Worm (Caenorhabditis elegans) whole organism, late embryonic: Measurements from ENCODE around the gene W09G12.8.

Source experiments
- C08G9.2 ChIP-seq: sonication (generic microtip); optimal IDR thresholded peaks from 2 replicates; lab custom pipeline; 2016; ENCODE audit warnings: mild to moderate bottlenecking, missing genetic modification characterization, moderate library complexity, missing compliant biosample characterization
- C38D4.7 ChIP-seq: fragments of 200-800 bp; sonication (Bioruptor generic); optimal IDR thresholded peaks from 2 replicates; lab custom pipeline; 2018; ENCODE audit warnings: mild to moderate bottlenecking, missing genetic modification characterization, moderate library complexity, missing compliant biosample characterization
- F13H6.1 ChIP-seq: sonication (generic microtip); optimal IDR thresholded peaks from 2 replicates; lab custom pipeline; 2016; ENCODE audit warnings: missing genetic modification characterization, missing compliant biosample characterization
- T23F11.4 ChIP-seq: fragments of 200-800 bp; sonication (Bioruptor generic); optimal IDR thresholded peaks from 2 replicates; lab custom pipeline; 2018; ENCODE audit warnings: mild to moderate bottlenecking, missing genetic modification characterization, missing compliant biosample characterization
- Y22D7AL.16 ChIP-seq: sonication (generic microtip); optimal IDR thresholded peaks from 2 replicates; lab custom pipeline; 2016; ENCODE audit warnings: missing genetic modification characterization, missing compliant biosample characterization
- ahr-1 ChIP-seq: sonication (generic microtip); optimal IDR thresholded peaks from 2 replicates; lab custom pipeline; 2016; ENCODE audit warnings: missing genetic modification characterization, missing compliant biosample characterization
- ama-1 ChIP-seq: fragments of 150-350 bp; optimal IDR thresholded peaks from 2 replicates; lab custom pipeline; 2014
- ceh-14 ChIP-seq: sonication (generic microtip); optimal IDR thresholded peaks from 2 replicates; lab custom pipeline; 2016; ENCODE audit warnings: missing genotype, missing genetic modification characterization, missing compliant biosample characterization
- ceh-19 ChIP-seq: fragments of 200-800 bp; sonication (Bioruptor generic); optimal IDR thresholded peaks from 2 replicates; lab custom pipeline; 2018; ENCODE audit warnings: mild to moderate bottlenecking, missing genetic modification characterization, missing compliant biosample characterization
- ceh-2 ChIP-seq: sonication (generic microtip); optimal IDR thresholded peaks from 2 replicates; lab custom pipeline; 2016; ENCODE audit warnings: missing genotype, missing genetic modification characterization, missing compliant biosample characterization
- ceh-31 ChIP-seq: sonication (generic microtip); optimal IDR thresholded peaks from 2 replicates; lab custom pipeline; 2016; ENCODE audit warnings: missing genetic modification characterization, missing compliant biosample characterization
- ceh-45 ChIP-seq: fragments of 200-800 bp; sonication (Bioruptor generic); IDR thresholded peaks from 2 replicates; pipeline ENCODE4 v1.3.6; 2022; ENCODE audit warnings: missing genetic modification reagents, missing genetic modification characterization, missing compliant biosample characterization
- ceh-48 ChIP-seq: sonication (generic microtip); optimal IDR thresholded peaks from 2 replicates; lab custom pipeline; 2016; ENCODE audit warnings: missing genetic modification characterization, inconsistent platforms, missing compliant biosample characterization
- dve-1 ChIP-seq: sonication (generic microtip); optimal IDR thresholded peaks from 2 replicates; lab custom pipeline; 2017; ENCODE audit warnings: antibody characterized with exemption, mild to moderate bottlenecking, missing genetic modification characterization, missing compliant biosample characterization
- elt-2 ChIP-seq: sonication (generic microtip); optimal IDR thresholded peaks from 2 replicates; lab custom pipeline; 2016; ENCODE audit warnings: missing genetic modification reagents, missing genetic modification characterization, missing compliant biosample characterization
- elt-4 ChIP-seq: sonication (generic microtip); optimal IDR thresholded peaks from 2 replicates; lab custom pipeline; 2016; ENCODE audit warnings: missing genetic modification characterization, missing compliant biosample characterization
- eyg-1 ChIP-seq: sonication (generic microtip); optimal IDR thresholded peaks from 2 replicates; lab custom pipeline; 2016; ENCODE audit warnings: missing genotype, missing genetic modification characterization, missing compliant biosample characterization
- fax-1 ChIP-seq: sonication (generic microtip); optimal IDR thresholded peaks from 2 replicates; lab custom pipeline; 2016; ENCODE audit warnings: missing genotype, missing genetic modification characterization, missing compliant biosample characterization
- hlh-13 ChIP-seq: fragments of 200-800 bp; sonication (Bioruptor generic); optimal IDR thresholded peaks from 2 replicates; lab custom pipeline; 2018; ENCODE audit warnings: mild to moderate bottlenecking, missing genetic modification characterization, missing compliant biosample characterization
- hlh-15 ChIP-seq: sonication (generic microtip); optimal IDR thresholded peaks from 2 replicates; lab custom pipeline; 2016; ENCODE audit warnings: missing genetic modification characterization, missing compliant biosample characterization
- hlh-6 ChIP-seq: sonication (generic microtip); optimal IDR thresholded peaks from 2 replicates; lab custom pipeline; 2016; ENCODE audit warnings: missing genotype, missing genetic modification characterization, missing compliant biosample characterization
- hlh-8 ChIP-seq: sonication (generic microtip); optimal IDR thresholded peaks from 2 replicates; lab custom pipeline; 2016; ENCODE audit warnings: missing genotype, missing genetic modification characterization, missing compliant biosample characterization
- lim-6 ChIP-seq: sonication (generic microtip); optimal IDR thresholded peaks from 2 replicates; lab custom pipeline; 2016; ENCODE audit warnings: missing genetic modification characterization, missing compliant biosample characterization
- madf-2 ChIP-seq: sonication (generic microtip); optimal IDR thresholded peaks from 2 replicates; lab custom pipeline; 2017; ENCODE audit warnings: missing genetic modification characterization, missing compliant biosample characterization
- nhr-11 ChIP-seq: fragments of 150-350 bp; optimal IDR thresholded peaks from 2 replicates; lab custom pipeline; 2014; ENCODE audit warnings: missing biosample characterization, missing genetic modification characterization
- nhr-232 ChIP-seq: sonication (generic microtip); optimal IDR thresholded peaks from 2 replicates; lab custom pipeline; 2016; ENCODE audit warnings: missing genetic modification characterization, missing compliant biosample characterization
- npax-4 ChIP-seq: sonication (generic microtip); optimal IDR thresholded peaks from 2 replicates; lab custom pipeline; 2016; ENCODE audit warnings: missing genetic modification characterization, missing compliant biosample characterization
- odd-2 ChIP-seq: sonication (generic microtip); optimal IDR thresholded peaks from 2 replicates; lab custom pipeline; 2017; ENCODE audit warnings: antibody characterized with exemption, mild to moderate bottlenecking, missing genetic modification characterization, missing compliant biosample characterization
- pax-1 ChIP-seq: fragments of 150-350 bp; optimal IDR thresholded peaks from 2 replicates; lab custom pipeline; 2014; ENCODE audit warnings: missing biosample characterization, missing genetic modification characterization
- pha-4 ChIP-seq: fragments of 150-350 bp; optimal IDR thresholded peaks from 2 replicates; lab custom pipeline; 2018; ENCODE audit warnings: missing biosample characterization, missing genetic modification reagents, missing genetic modification characterization
- pros-1 ChIP-seq: fragments of 150-350 bp; optimal IDR thresholded peaks from 2 replicates; lab custom pipeline; 2014; ENCODE audit warnings: missing biosample characterization, missing genetic modification reagents, missing genetic modification characterization
- rnt-1 ChIP-seq: sonication (generic microtip); optimal IDR thresholded peaks from 2 replicates; lab custom pipeline; 2016; ENCODE audit warnings: missing genetic modification characterization, missing compliant biosample characterization
- sdc-2 ChIP-seq: sonication (generic microtip); optimal IDR thresholded peaks from 2 replicates; lab custom pipeline; 2016; ENCODE audit warnings: missing genotype, missing genetic modification characterization, missing compliant biosample characterization
- syd-9 ChIP-seq: sonication (generic microtip); optimal IDR thresholded peaks from 2 replicates; lab custom pipeline; 2016; ENCODE audit warnings: mild to moderate bottlenecking, missing genetic modification characterization, moderate library complexity, missing compliant biosample characterization
- tbx-2 ChIP-seq: sonication (generic microtip); optimal IDR thresholded peaks from 2 replicates; lab custom pipeline; 2016; ENCODE audit warnings: missing genetic modification characterization, missing compliant biosample characterization
- ttx-3 ChIP-seq: sonication (generic microtip); optimal IDR thresholded peaks from 2 replicates; lab custom pipeline; 2016; ENCODE audit warnings: missing genetic modification reagents, missing genetic modification characterization, missing compliant biosample characterization
- unc-86 ChIP-seq: sonication (generic microtip); optimal IDR thresholded peaks from 2 replicates; lab custom pipeline; 2016; ENCODE audit warnings: missing genetic modification characterization, missing compliant biosample characterization
- zip-5 ChIP-seq: sonication (generic microtip); optimal IDR thresholded peaks from 2 replicates; lab custom pipeline; 2016; ENCODE audit warnings: missing genetic modification characterization, missing compliant biosample characterization
- ztf-16 ChIP-seq: sonication (generic microtip); optimal IDR thresholded peaks from 2 replicates; lab custom pipeline; 2017; ENCODE audit warnings: missing genetic modification characterization, missing compliant biosample characterization

The W09G12.8 gene

ce11 chrIV:1199501-1199900, 26.5 kb upstream of the W09G12.8 start:
- no peak for TF ChIP-seq pros-1 (tag; lab: Kevin White, UChicago)
- no peak for TF ChIP-seq sdc-2 (tag; lab: Kevin White, UChicago)
- TF ChIP-seq ceh-2 (tag; lab: Kevin White, UChicago) = no peak
- no peak for TF ChIP-seq npax-4 (tag; lab: Kevin White, UChicago)
- TF ChIP-seq pha-4 (tag; lab: Kevin White, UChicago) = no peak
- no peak for TF ChIP-seq syd-9 (tag; lab: Kevin White, UChicago)
- TF ChIP-seq ttx-3 (tag; lab: Kevin White, UChicago) = no peak
- no peak for TF ChIP-seq ahr-1 (tag; lab: Kevin White, UChicago)
- no peak for TF ChIP-seq C08G9.2 (tag; lab: Kevin White, UChicago)
- no peak for TF ChIP-seq ceh-19 (GFP tag; lab: Kevin White, UChicago)
- no peak for TF ChIP-seq hlh-8 (tag; lab: Kevin White, UChicago)
- TF ChIP-seq tbx-2 (tag; lab: Kevin White, UChicago) = no peak
- no peak for TF ChIP-seq lim-6 (tag; lab: Kevin White, UChicago)
- no peak for TF ChIP-seq madf-2
- TF ChIP-seq ceh-14 = no peak
- no peak for TF ChIP-seq nhr-232
- no peak for TF ChIP-seq hlh-15 (tag; lab: Kevin White, UChicago)
- TF ChIP-seq rnt-1 (tag; lab: Kevin White, UChicago) = no peak
- no peak for TF ChIP-seq fax-1

ce11 chrIV:1204870-1205269, 21.1 kb upstream of the W09G12.8 start, which contains the start of gene dsl-2:
Gene dsl-2 (minus strand): TSS chrIV:1204970.
- TF ChIP-seq lim-6 (tag; lab: Kevin White, UChicago) (no peak), T23F11.4 (GFP tag; lab: Kevin White, UChicago) (no peak), ceh-19 (GFP tag; lab: Kevin White, UChicago) (no peak), ceh-48 (tag; lab: Kevin White, UChicago) (no peak), ttx-3 (tag; lab: Kevin White, UChicago) (no peak), unc-86 (tag; lab: Kevin White, UChicago) (no peak), npax-4 (tag; lab: Kevin White, UChicago) (no peak), odd-2 (tag; lab: Kevin White, UChicago) (no peak), Y22D7AL.16 (tag; lab: Kevin White, UChicago) (no peak), C38D4.7 (GFP tag; lab: Kevin White, UChicago) (no peak), syd-9 (tag; lab: Kevin White, UChicago) (no peak), ceh-45 (no peak)

- TF ChIP-seq nhr-11 (no peak), dve-1 (tag; lab: Kevin White, UChicago) (no peak), ceh-2 (tag; lab: Kevin White, UChicago) (no peak), eyg-1 (tag; lab: Kevin White, UChicago) (no peak), F13H6.1 (tag; lab: Kevin White, UChicago) (no peak)
These were observed 18.0 kb upstream of the W09G12.8 start, which contains the start of gene dsl-1 for ce11 chrIV:1207980-1208379. Gene dsl-1 (minus strand): TSS chrIV:1208080.

ce11 chrIV:1209320-1209719, 16.7 kb upstream of the W09G12.8 start:
- TF ChIP-seq ceh-31 (tag; lab: Kevin White, UChicago) = no peak
- TF ChIP-seq ceh-45 = no peak
- no peak for TF ChIP-seq ama-1 (lab: Kevin White, UChicago)
- TF ChIP-seq ceh-48 (tag; lab: Kevin White, UChicago) = no peak
- TF ChIP-seq hlh-15 (tag; lab: Kevin White, UChicago) = no peak
- no peak for TF ChIP-seq odd-2 (tag; lab: Kevin White, UChicago)
- TF ChIP-seq syd-9 (tag; lab: Kevin White, UChicago) = no peak
- no peak for TF ChIP-seq ahr-1 (tag; lab: Kevin White, UChicago)
- no peak for TF ChIP-seq hlh-13 (GFP tag; lab: Kevin White, UChicago)
- no peak for TF ChIP-seq ceh-14
- no peak for TF ChIP-seq elt-2 (tag; lab: Kevin White, UChicago)

ce11 chrIV:1209813-1210212, 16.2 kb upstream of the W09G12.8 start:
- TF ChIP-seq fax-1 (no peak), rnt-1 (tag; lab: Kevin White, UChicago) (no peak), pax-1 (tag; lab: Kevin White, UChicago) (no peak), ceh-2 (tag; lab: Kevin White, UChicago) (no peak), elt-4 (no peak), unc-86 (tag; lab: Kevin White, UChicago) (no peak), hlh-6 (tag; lab: Kevin White, UChicago) (no peak), zip-5 (no peak), ztf-16 (tag; lab: Kevin White, UChicago) (no peak)
